Worm (Caenorhabditis elegans): ENCODE data around the gene oatr-1.

- TF ChIP-seq hmg-4 (GFP tag; optimal IDR thresholded peaks at IDR 0.05) (no peak), pes-1 (GFP tag; IDR thresholded peaks at IDR 0.05) (no peak), ceh-13 (GFP tag; optimal IDR thresholded peaks at IDR 0.05) (no peak), ama-1 (optimal IDR thresholded peaks at IDR 0.05) (no peak), tra-4 (tag; optimal IDR thresholded peaks at IDR 0.05) (no peak)
These were observed 31.2 kb upstream of the oatr-1 start, which contains the start of gene C05D11.8 for ce11 chrIII:6427205-6427604.

All from whole organism, early embryonic.